Worm (Caenorhabditis elegans): ENCODE measurements around the gene F40G12.7.

ce11 chrV:14268616-14269015, 5.8 kb upstream of the F40G12.7 start, which contains the start of gene F40G12.4:
- TF ChIP-seq cey-2 (tag; optimal IDR thresholded peaks at IDR 0.05; ENCODE audit: borderline replicate concordance, insufficient read depth), result no peak
- TF ChIP-seq zag-1 (tag; optimal IDR thresholded peaks at IDR 0.05), result no peak
- no peak for TF ChIP-seq ztf-7 (tag; optimal IDR thresholded peaks at IDR 0.05)
- no peak for TF ChIP-seq nhr-11 (tag; optimal IDR thresholded peaks at IDR 0.05)
- TF ChIP-seq hlh-30 (tag; optimal IDR thresholded peaks at IDR 0.05; ENCODE audit: insufficient read depth), result no peak
- no peak for TF ChIP-seq dpl-1 (GFP tag; optimal IDR thresholded peaks at IDR 0.05)
- TF ChIP-seq unc-62 (GFP tag; optimal IDR thresholded peaks at IDR 0.05 in 1 of 2), result no peak
- no peak for TF ChIP-seq unc-62 (tag; optimal IDR thresholded peaks at IDR 0.05)
- no peak for TF ChIP-seq nhr-76 (tag; optimal IDR thresholded peaks at IDR 0.05)
- TF ChIP-seq pha-4 (GFP tag; IDR thresholded peaks at IDR 0.05), result no peak
- TF ChIP-seq pha-4 (tag; optimal IDR thresholded peaks at IDR 0.05), result no peak
